Fruit fly (Drosophila melanogaster) whole organism, embryonic: Measurements from ENCODE around the gene Prx4.

Experiments used
- ATbp ChIP-seq: fragments of 200-800 bp; sonication (Bioruptor generic); optimal IDR thresholded peaks from 2 replicates; lab custom pipeline; 2017; ENCODE audit warnings: missing biosample characterization, mild to moderate bottlenecking, missing genetic modification characterization, missing genetic modification reagents
- Abd-B ChIP-seq: fragments of 200-800 bp; sonication (Bioruptor generic); optimal IDR thresholded peaks from 2 replicates; lab custom pipeline; 2018; ENCODE audit warnings: missing biosample characterization, mild to moderate bottlenecking, missing genetic modification characterization, moderate library complexity
- Antp ChIP-seq: fragments of 200-800 bp; sonication (Bioruptor generic); optimal IDR thresholded peaks from 3 replicates; lab custom pipeline; 2016; ENCODE audit warnings: missing biosample characterization, missing genetic modification characterization
- B-H1 ChIP-seq: fragments of 200-800 bp; sonication (Bioruptor generic); IDR thresholded peaks from 3 replicates; pipeline ENCODE4 v1.3.6; 2022; ENCODE audit warnings: missing biosample characterization, missing genetic modification characterization
- BEAF-32 ChIP-seq: fragments of 200-800 bp; sonication (Bioruptor generic); optimal IDR thresholded peaks from 3 replicates; lab custom pipeline; 2017; ENCODE audit warnings: missing biosample characterization, missing genetic modification characterization, mild to moderate bottlenecking, moderate library complexity, missing genetic modification reagents
- Bdp1 ChIP-seq: fragments of 200-800 bp; sonication (Bioruptor generic); optimal IDR thresholded peaks from 3 replicates; lab custom pipeline; 2016; ENCODE audit warnings: missing biosample characterization, missing genetic modification characterization
- CG10366 ChIP-seq: fragments of 200-800 bp; sonication (Bioruptor generic); IDR thresholded peaks from 2 replicates; pipeline ENCODE4 v1.3.6; 2022; ENCODE audit warnings: missing biosample characterization, missing genetic modification characterization
- CG11696 ChIP-seq: fragments of 200-800 bp; sonication (Bioruptor generic); IDR thresholded peaks from 2 replicates; pipeline ENCODE4 v1.3.6; 2022; ENCODE audit warnings: missing biosample characterization, missing genetic modification characterization
- CG13894 ChIP-seq: fragments of 200-800 bp; sonication (Bioruptor generic); optimal IDR thresholded peaks from 3 replicates; lab custom pipeline; 2018; ENCODE audit warnings: missing biosample characterization, mild to moderate bottlenecking, missing genetic modification characterization, moderate library complexity
- CG15514 ChIP-seq: fragments of 200-800 bp; sonication (Bioruptor generic); optimal IDR thresholded peaks from 3 replicates; lab custom pipeline; 2017; ENCODE audit warnings: missing biosample characterization, missing genetic modification characterization, mild to moderate bottlenecking, moderate library complexity, missing genetic modification reagents
- CG17186 ChIP-seq: fragments of 200-800 bp; sonication (Bioruptor generic); optimal IDR thresholded peaks from 3 replicates; lab custom pipeline; 2017; ENCODE audit warnings: missing biosample characterization, missing genetic modification reagents, missing genetic modification characterization
- CG17361 ChIP-seq: fragments of 200-800 bp; sonication (Bioruptor generic); IDR thresholded peaks from 3 replicates; pipeline ENCODE4 v1.3.6; 2022; ENCODE audit warnings: missing biosample characterization, missing genetic modification characterization
- CG18599 ChIP-seq: fragments of 200-800 bp; sonication (Bioruptor generic); optimal IDR thresholded peaks from 3 replicates; lab custom pipeline; 2017; ENCODE audit warnings: missing biosample characterization, missing genetic modification characterization, mild to moderate bottlenecking, moderate library complexity, missing genetic modification reagents
- CG2889 ChIP-seq: fragments of 200-800 bp; sonication (Bioruptor generic); IDR thresholded peaks from 3 replicates; pipeline ENCODE4 v1.3.6; 2022; ENCODE audit warnings: missing biosample characterization, missing genetic modification characterization
- CG34422 ChIP-seq: fragments of 200-800 bp; sonication (Bioruptor generic); IDR thresholded peaks from 3 replicates; pipeline ENCODE4 v1.3.6; 2022; ENCODE audit warnings: missing biosample characterization, missing genetic modification characterization
- CG3838 ChIP-seq: fragments of 200-800 bp; sonication (Bioruptor generic); optimal IDR thresholded peaks from 3 replicates; lab custom pipeline; 2016; ENCODE audit warnings: missing biosample characterization, missing genetic modification characterization
- CG3847 ChIP-seq: fragments of 200-800 bp; sonication (Bioruptor generic); IDR thresholded peaks from 2 replicates; pipeline ENCODE4 v1.3.6; 2022; ENCODE audit warnings: missing biosample characterization, missing genetic modification characterization
- CG8944 ChIP-seq: fragments of 200-800 bp; sonication (Bioruptor generic); optimal IDR thresholded peaks from 3 replicates; lab custom pipeline; 2016; ENCODE audit warnings: missing biosample characterization, missing genetic modification characterization
- CG9932 ChIP-seq: fragments of 200-800 bp; sonication (Bioruptor generic); IDR thresholded peaks from 2 replicates; pipeline ENCODE4 v1.3.6; 2022; ENCODE audit warnings: missing biosample characterization, missing genetic modification characterization
- CHES-1-like ChIP-seq: fragments of 200-800 bp; sonication (Bioruptor generic); optimal IDR thresholded peaks from 2 replicates; lab custom pipeline; 2016; ENCODE audit warnings: missing biosample characterization, missing genetic modification characterization
- CTCF ChIP-seq: fragments of 200-800 bp; sonication (Bioruptor generic); optimal IDR thresholded peaks from 2 replicates; lab custom pipeline; 2017; ENCODE audit warnings: missing biosample characterization, mild to moderate bottlenecking, missing genetic modification characterization, moderate library complexity
- Chrac-16 ChIP-seq: fragments of 200-800 bp; sonication (Bioruptor generic); optimal IDR thresholded peaks from 3 replicates; lab custom pipeline; 2016; ENCODE audit warnings: missing biosample characterization, missing genetic modification characterization
- CrebB ChIP-seq: fragments of 200-800 bp; sonication (Bioruptor generic); optimal IDR thresholded peaks from 3 replicates; lab custom pipeline; 2018; ENCODE audit warnings: missing biosample characterization, mild to moderate bottlenecking, missing genetic modification characterization
- Dip3 ChIP-seq: fragments of 200-800 bp; sonication (Bioruptor generic); optimal IDR thresholded peaks from 3 replicates; lab custom pipeline; 2016; ENCODE audit warnings: missing biosample characterization, missing genetic modification characterization
- Doc2 ChIP-seq: fragments of 200-800 bp; sonication (Bioruptor generic); IDR thresholded peaks from 2 replicates; pipeline ENCODE4 v1.3.6; 2022; ENCODE audit warnings: missing biosample characterization, missing genetic modification characterization
- Elba2 ChIP-seq: fragments of 200-800 bp; sonication (Bioruptor generic); optimal IDR thresholded peaks from 3 replicates; lab custom pipeline; 2016; ENCODE audit warnings: missing biosample characterization, missing genetic modification characterization
- Hr39 ChIP-seq: fragments of >200 bp; optimal IDR thresholded peaks from 2 replicates; lab custom pipeline; 2017
- Mes4 ChIP-seq: fragments of 200-800 bp; sonication (Bioruptor generic); optimal IDR thresholded peaks from 2 replicates; lab custom pipeline; 2016; ENCODE audit warnings: missing biosample characterization, missing genetic modification characterization
- Usf ChIP-seq: fragments of 200-800 bp; sonication (Bioruptor generic); optimal IDR thresholded peaks from 2 replicates; lab custom pipeline; 2017; ENCODE audit warnings: missing genotype, missing biosample characterization, missing genetic modification characterization
- YL-1 ChIP-seq: fragments of 200-800 bp; sonication (Bioruptor generic); optimal IDR thresholded peaks from 3 replicates; lab custom pipeline; 2017; ENCODE audit warnings: missing biosample characterization, mild to moderate bottlenecking, missing genetic modification characterization
- ara ChIP-seq: fragments of 200-800 bp; sonication (Bioruptor generic); IDR thresholded peaks from 2 replicates; pipeline ENCODE4 v1.3.6; 2022; ENCODE audit warnings: missing biosample characterization, missing genetic modification characterization
- bab2 ChIP-seq: fragments of 200-800 bp; sonication (Bioruptor generic); optimal IDR thresholded peaks from 2 replicates; lab custom pipeline; 2016; ENCODE audit warnings: missing biosample characterization, missing genetic modification characterization
- btn ChIP-seq: fragments of 200-800 bp; sonication (Bioruptor generic); optimal IDR thresholded peaks from 2 replicates; lab custom pipeline; 2016; ENCODE audit warnings: missing biosample characterization, missing genetic modification characterization
- disco-r ChIP-seq: fragments of 200-800 bp; sonication (Bioruptor generic); optimal IDR thresholded peaks from 2 replicates; lab custom pipeline; 2016; ENCODE audit warnings: missing biosample characterization, missing genetic modification characterization
- ems ChIP-seq: fragments of 200-800 bp; sonication (Bioruptor generic); optimal IDR thresholded peaks from 3 replicates; lab custom pipeline; 2016; ENCODE audit warnings: missing biosample characterization, missing genetic modification characterization
- eve ChIP-seq, 2 experiments: fragments of >200 bp; optimal IDR thresholded peaks; 2 replicates each; lab custom pipeline; 2017; ENCODE audit warnings: missing biosample characterization in 2 of 2, missing genetic modification characterization in 2 of 2
- ewg ChIP-seq: fragments of 200-800 bp; sonication (Bioruptor generic); optimal IDR thresholded peaks from 3 replicates; lab custom pipeline; 2017; ENCODE audit warnings: mild to moderate bottlenecking, missing biosample characterization, missing genetic modification reagents, missing genetic modification characterization
- lilli ChIP-seq: fragments of 200-800 bp; sonication (Bioruptor generic); optimal IDR thresholded peaks from 3 replicates; lab custom pipeline; 2016; ENCODE audit warnings: missing biosample characterization, missing genetic modification characterization
- nau ChIP-seq: fragments of 200-800 bp; sonication (Bioruptor generic); optimal IDR thresholded peaks from 3 replicates; lab custom pipeline; 2017; ENCODE audit warnings: missing biosample characterization, mild to moderate bottlenecking, missing genetic modification characterization, missing genetic modification reagents
- oc ChIP-seq: fragments of 200-800 bp; sonication (Bioruptor generic); optimal IDR thresholded peaks from 2 replicates; lab custom pipeline; 2018; ENCODE audit warnings: missing biosample characterization, mild to moderate bottlenecking, missing genetic modification characterization, moderate library complexity
- p53 ChIP-seq: fragments of 200-800 bp; sonication (Bioruptor generic); optimal IDR thresholded peaks from 2 replicates; lab custom pipeline; 2016; ENCODE audit warnings: missing biosample characterization, missing genetic modification characterization
- phol ChIP-seq: fragments of 200-800 bp; sonication (Bioruptor generic); optimal IDR thresholded peaks from 3 replicates; lab custom pipeline; 2018; ENCODE audit warnings: missing biosample characterization, mild to moderate bottlenecking, missing genetic modification characterization, moderate library complexity
- shn ChIP-seq: fragments of 200-800 bp; sonication (Bioruptor generic); optimal IDR thresholded peaks from 3 replicates; lab custom pipeline; 2016; ENCODE audit warnings: missing biosample characterization, missing genetic modification characterization
- sisA ChIP-seq: fragments of 200-800 bp; sonication (Bioruptor generic); IDR thresholded peaks from 2 replicates; pipeline ENCODE4 v1.3.6; 2022; ENCODE audit warnings: missing biosample characterization, missing genetic modification characterization
- sna ChIP-seq: fragments of 200-800 bp; sonication (Bioruptor generic); IDR thresholded peaks from 2 replicates; pipeline ENCODE4 v1.3.6; 2022; ENCODE audit warnings: missing biosample characterization, missing genetic modification characterization; ENCODE audit not compliant: partially characterized antibody
- stc ChIP-seq: fragments of 200-800 bp; sonication (Bioruptor generic); IDR thresholded peaks from 2 replicates; pipeline ENCODE4 v1.3.6; 2022; ENCODE audit warnings: missing biosample characterization, missing genetic modification characterization
- sug ChIP-seq: fragments of 200-800 bp; optimal IDR thresholded peaks from 2 replicates; lab custom pipeline; 2019; ENCODE audit warnings: missing biosample characterization, mild to moderate bottlenecking, missing genetic modification characterization, moderate library complexity
- tgo ChIP-seq: fragments of 200-800 bp; sonication (Bioruptor generic); IDR thresholded peaks from 3 replicates; pipeline ENCODE4 v1.3.6; 2022; ENCODE audit warnings: missing biosample characterization, missing genetic modification characterization
- trh ChIP-seq: fragments of 200-800 bp; sonication (Bioruptor generic); optimal IDR thresholded peaks from 2 replicates; lab custom pipeline; 2016; ENCODE audit warnings: missing biosample characterization, missing genetic modification characterization
- vvl ChIP-seq: fragments of 200-800 bp; sonication (Bioruptor generic); IDR thresholded peaks from 2 replicates; pipeline ENCODE4 v1.3.6; 2022; ENCODE audit warnings: missing biosample characterization, missing genetic modification characterization
- yki ChIP-seq: fragments of >200 bp; optimal IDR thresholded peaks from 3 replicates; lab custom pipeline; 2018

The Prx4 gene

dm6 chr3L:3060054-3060979 is 18.2 kb downstream of the Prx4 start (continued):
- TF ChIP-seq ems (GFP tag; lab: Kevin White, UChicago) (peak; percentile 99), CG3838 (GFP tag; lab: Kevin White, UChicago) (peak; percentile 95), yki (lab: Kevin White, UChicago) (no peak), stc (peak; percentile 99), Hr39 (lab: Kevin White, UChicago) (no peak), Dip3 (GFP tag; lab: Kevin White, UChicago) (peak; percentile 99), Mes4 (GFP tag; lab: Kevin White, UChicago) (peak; percentile 98), Antp (peak; percentile 99), vvl (GFP tag; lab: Robert Waterston, UW) (peak; percentile 99), Bdp1 (peak; percentile 93), disco-r (GFP tag; lab: Kevin White, UChicago) (peak; percentile 96), oc (tag; lab: Kevin White, UChicago) (peak; percentile 98), tgo (peak; percentile 99), Elba2 (GFP tag; lab: Kevin White, UChicago) (peak; percentile 88), CG13894 (tag; lab: Kevin White, UChicago) (peak; percentile 90), CG2889 (GFP tag; lab: Robert Waterston, UW) (peak; percentile 99), YL-1 (peak; percentile 87), CG11696 (GFP tag; lab: Robert Waterston, UW) (peak; percentile 95), ara (GFP tag; lab: Robert Waterston, UW) (peak; percentile 99), Abd-B (GFP tag; lab: Kevin White, UChicago) (peak; percentile 97), Doc2 (GFP tag; lab: Robert Waterston, UW) (peak; percentile 98), CG18599 (GFP tag; lab: Kevin White, UChicago) (peak; percentile 99), sug (tag; lab: Kevin White, UChicago) (peak; percentile 94), sna (GFP tag; lab: Robert Waterston, UW) (peak; percentile 23; the same call in 1 of the 2 replicates), lilli (GFP tag; lab: Kevin White, UChicago) (peak; percentile 99), nau (peak; percentile 97), sisA (GFP tag; lab: Robert Waterston, UW) (peak; percentile 100), Usf (GFP tag; lab: Kevin White, UChicago) (peak; percentile 98), bab2 (peak; percentile 99), CG17361 (GFP tag; lab: Robert Waterston, UW) (peak; percentile 97), CTCF (GFP tag; lab: Kevin White, UChicago) (peak; percentile 65), eve (GFP tag; optimal IDR thresholded peaks at IDR 0.05; lab: Kevin White, UChicago) (peak; percentile 38 to 99), shn (GFP tag; lab: Kevin White, UChicago) (peak; percentile 98), BEAF-32 (GFP tag; lab: Kevin White, UChicago) (peak; percentile 12), ewg (GFP tag; lab: Kevin White, UChicago) (peak; percentile 96), CHES-1-like (GFP tag; lab: Kevin White, UChicago) (peak; percentile 99), Chrac-16 (GFP tag; lab: Kevin White, UChicago) (peak; percentile 99), CG17186 (GFP tag; lab: Kevin White, UChicago) (peak; percentile 93), phol (tag; lab: Kevin White, UChicago) (peak; percentile 97), CrebB (tag; lab: Kevin White, UChicago) (peak; percentile 96), p53 (GFP tag; lab: Kevin White, UChicago) (peak; percentile 97), trh (GFP tag; lab: Kevin White, UChicago) (peak; percentile 96), CG9932 (GFP tag; lab: Robert Waterston, UW) (peak; percentile 99), ATbp (GFP tag; lab: Kevin White, UChicago) (peak; percentile 99), CG10366 (peak; percentile 99), CG34422 (GFP tag; lab: Robert Waterston, UW) (peak; percentile 99), CG15514 (peak; percentile 95), CG3847 (peak; percentile 99), B-H1 (GFP tag; lab: Robert Waterston, UW) (peak; percentile 99), CG8944 (GFP tag; lab: Kevin White, UChicago) (peak; percentile 99), btn (peak; percentile 97)
